Worm (Caenorhabditis elegans) whole organism, young adult: ENCODE data around the gene dct-6.

Experiments used
- attf-3 ChIP-seq: fragments of 200-800 bp; sonication (Bioruptor generic); conservative IDR thresholded peaks from 2 replicates; pipeline ENCODE4 v1.3.6; 2022; ENCODE audit warnings: missing genetic modification reagents, missing genetic modification characterization, missing compliant biosample characterization
- chd-7 ChIP-seq: sonication (generic microtip); optimal IDR thresholded peaks from 2 replicates; lab custom pipeline; 2016; ENCODE audit warnings: mild to moderate bottlenecking, missing genetic modification characterization, moderate library complexity, missing compliant biosample characterization
- nfya-1 ChIP-seq: sonication (generic microtip); optimal IDR thresholded peaks from 2 replicates; lab custom pipeline; 2017; ENCODE audit warnings: antibody characterized with exemption, missing compliant biosample characterization, missing genetic modification characterization, borderline replicate concordance; ENCODE audit not compliant: insufficient read depth

- TF ChIP-seq nfya-1 (tag; lab: Kevin White, UChicago) = no peak
- TF ChIP-seq attf-3 = no peak
- no peak for TF ChIP-seq chd-7
Observed at ce11 chrIII:5964058-5964632, 2.1 kb upstream of the dct-6 start.
